Worm (Caenorhabditis elegans) whole organism, late embryonic: Measurements from ENCODE around the gene rps-2.

Experiments used
- F13H6.1 ChIP-seq: sonication (generic microtip); optimal IDR thresholded peaks from 2 replicates; lab custom pipeline; 2016; ENCODE audit warnings: missing genetic modification characterization, missing compliant biosample characterization
- K09A11.1 ChIP-seq: sonication (generic microtip); optimal IDR thresholded peaks from 2 replicates; lab custom pipeline; 2017; ENCODE audit warnings: antibody characterized with exemption, mild to moderate bottlenecking, missing genetic modification characterization, missing compliant biosample characterization; ENCODE audit not compliant: insufficient read depth
- ama-1 ChIP-seq: fragments of 150-350 bp; optimal IDR thresholded peaks from 2 replicates; lab custom pipeline; 2014
- ceh-22 ChIP-seq: sonication (generic microtip); optimal IDR thresholded peaks from 2 replicates; lab custom pipeline; 2017; ENCODE audit warnings: missing biosample characterization, missing genetic modification characterization
- ceh-9 ChIP-seq: sonication (generic microtip); optimal IDR thresholded peaks from 2 replicates; lab custom pipeline; 2016; ENCODE audit warnings: mild to moderate bottlenecking, missing genetic modification characterization, inconsistent platforms, missing compliant biosample characterization
- fkh-6 ChIP-seq: sonication (generic microtip); optimal IDR thresholded peaks from 2 replicates; lab custom pipeline; 2016; ENCODE audit warnings: missing genetic modification characterization, missing compliant biosample characterization
- hlh-13 ChIP-seq: fragments of 200-800 bp; sonication (Bioruptor generic); optimal IDR thresholded peaks from 2 replicates; lab custom pipeline; 2018; ENCODE audit warnings: mild to moderate bottlenecking, missing genetic modification characterization, missing compliant biosample characterization
- odd-2 ChIP-seq: sonication (generic microtip); optimal IDR thresholded peaks from 2 replicates; lab custom pipeline; 2017; ENCODE audit warnings: antibody characterized with exemption, mild to moderate bottlenecking, missing genetic modification characterization, missing compliant biosample characterization
- pag-3 ChIP-seq: sonication (generic microtip); optimal IDR thresholded peaks from 2 replicates; lab custom pipeline; 2016; ENCODE audit warnings: missing compliant biosample characterization, missing genetic modification characterization, borderline replicate concordance
- pax-1 ChIP-seq: fragments of 150-350 bp; optimal IDR thresholded peaks from 2 replicates; lab custom pipeline; 2014; ENCODE audit warnings: missing biosample characterization, missing genetic modification characterization
- pha-2 ChIP-seq: sonication (generic microtip); optimal IDR thresholded peaks from 2 replicates; lab custom pipeline; 2017; ENCODE audit warnings: mild to moderate bottlenecking, missing genetic modification characterization, missing compliant biosample characterization
- pqm-1 ChIP-seq: sonication (generic microtip); optimal IDR thresholded peaks from 2 replicates; lab custom pipeline; 2016; ENCODE audit warnings: missing genetic modification characterization, missing compliant biosample characterization
- pros-1 ChIP-seq: fragments of 150-350 bp; optimal IDR thresholded peaks from 2 replicates; lab custom pipeline; 2014; ENCODE audit warnings: missing biosample characterization, missing genetic modification reagents, missing genetic modification characterization
- ttx-3 ChIP-seq: sonication (generic microtip); optimal IDR thresholded peaks from 2 replicates; lab custom pipeline; 2016; ENCODE audit warnings: missing genetic modification reagents, missing genetic modification characterization, missing compliant biosample characterization

DNA sequence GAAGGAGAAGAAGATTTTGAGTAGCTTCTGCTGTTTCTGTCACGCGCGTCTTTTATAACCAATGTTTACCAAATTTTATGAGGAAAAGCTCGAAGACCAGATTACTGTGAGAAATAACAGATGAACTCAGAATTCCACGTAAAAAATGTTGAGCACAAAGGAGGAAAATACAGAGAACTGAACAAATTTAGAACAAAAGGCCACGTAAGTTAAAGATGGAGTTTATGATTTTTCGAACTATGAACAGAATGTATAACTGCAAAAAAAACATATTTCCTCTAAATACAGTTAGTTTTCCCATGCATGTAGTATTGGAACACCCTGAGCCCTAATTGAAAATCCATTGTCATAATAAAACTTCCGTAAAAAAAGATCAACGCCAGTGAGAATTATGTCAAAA, 14.7 kb upstream of the rps-2 start, which contains the start of gene exc-9:
- no peak for TF ChIP-seq hlh-13 (GFP tag; lab: Kevin White, UChicago)
- TF ChIP-seq ama-1 (lab: Kevin White, UChicago): no peak
- no peak for TF ChIP-seq K09A11.1 (tag; lab: Kevin White, UChicago)
- no peak for TF ChIP-seq ttx-3
- TF ChIP-seq pax-1 (tag; lab: Kevin White, UChicago): no peak
- TF ChIP-seq pha-2: no peak
- TF ChIP-seq F13H6.1: no peak
- TF ChIP-seq pros-1 (tag; lab: Kevin White, UChicago): no peak
- TF ChIP-seq pqm-1 (tag; lab: Kevin White, UChicago): no peak
- no peak for TF ChIP-seq fkh-6 (tag; lab: Kevin White, UChicago)
- TF ChIP-seq ceh-9 (tag; lab: Kevin White, UChicago): no peak
- no peak for TF ChIP-seq odd-2 (tag; lab: Kevin White, UChicago)
- no peak for TF ChIP-seq ceh-22 (tag; lab: Kevin White, UChicago)
- TF ChIP-seq pag-3 (tag; lab: Kevin White, UChicago): no peak
